Fruit fly (Drosophila melanogaster) whole organism: ENCODE data around the gene CG7650.

Experiments
- CG8478 ChIP-seq: fragments of >200 bp; optimal IDR thresholded peaks from 2 replicates; lab custom pipeline; 2018; ENCODE audit warnings: inconsistent platforms
- Dll ChIP-seq: fragments of >200 bp; optimal IDR thresholded peaks from 2 replicates; lab custom pipeline; 2017
- EcR ChIP-seq, 2 experiments: fragments of >200 bp; optimal IDR thresholded peaks; 2 replicates each; lab custom pipeline; 2017; ENCODE audit warnings: missing biosample characterization in 2 of 2, missing genetic modification characterization in 2 of 2, missing genetic modification reagents in 2 of 2
- pan ChIP-seq: fragments of >200 bp; optimal IDR thresholded peaks from 2 replicates; lab custom pipeline; 2017
- psq ChIP-seq: fragments of >200 bp; optimal IDR thresholded peaks from 2 replicates; lab custom pipeline; 2017
- usp ChIP-seq: fragments of >200 bp; optimal IDR thresholded peaks from 2 replicates; lab custom pipeline; 2017; ENCODE audit warnings: missing biosample characterization, missing genetic modification characterization, mixed read lengths

CG7650 gene

dm6 chr3L:15593399-15593798 lies 16.8 kb downstream of the CG7650 start:
- TF ChIP-seq CG8478 (no peak), usp (GFP tag; lab: Kevin White, UChicago) (no peak), Dll (lab: Kevin White, UChicago) (no peak), EcR (GFP tag; optimal IDR thresholded peaks at IDR 0.05; lab: Kevin White, UChicago) (no peak)

- TF ChIP-seq pan, result no peak
- TF ChIP-seq usp (GFP tag; lab: Kevin White, UChicago), result no peak
- TF ChIP-seq CG8478, result no peak
- no peak for TF ChIP-seq psq (lab: Kevin White, UChicago)
- TF ChIP-seq Dll (lab: Kevin White, UChicago), result no peak
- no peak for TF ChIP-seq EcR (GFP tag; optimal IDR thresholded peaks at IDR 0.05; lab: Kevin White, UChicago)
These were observed 17.5 kb downstream of the CG7650 start for dm6 chr3L:15592536-15593260.

DNA sequence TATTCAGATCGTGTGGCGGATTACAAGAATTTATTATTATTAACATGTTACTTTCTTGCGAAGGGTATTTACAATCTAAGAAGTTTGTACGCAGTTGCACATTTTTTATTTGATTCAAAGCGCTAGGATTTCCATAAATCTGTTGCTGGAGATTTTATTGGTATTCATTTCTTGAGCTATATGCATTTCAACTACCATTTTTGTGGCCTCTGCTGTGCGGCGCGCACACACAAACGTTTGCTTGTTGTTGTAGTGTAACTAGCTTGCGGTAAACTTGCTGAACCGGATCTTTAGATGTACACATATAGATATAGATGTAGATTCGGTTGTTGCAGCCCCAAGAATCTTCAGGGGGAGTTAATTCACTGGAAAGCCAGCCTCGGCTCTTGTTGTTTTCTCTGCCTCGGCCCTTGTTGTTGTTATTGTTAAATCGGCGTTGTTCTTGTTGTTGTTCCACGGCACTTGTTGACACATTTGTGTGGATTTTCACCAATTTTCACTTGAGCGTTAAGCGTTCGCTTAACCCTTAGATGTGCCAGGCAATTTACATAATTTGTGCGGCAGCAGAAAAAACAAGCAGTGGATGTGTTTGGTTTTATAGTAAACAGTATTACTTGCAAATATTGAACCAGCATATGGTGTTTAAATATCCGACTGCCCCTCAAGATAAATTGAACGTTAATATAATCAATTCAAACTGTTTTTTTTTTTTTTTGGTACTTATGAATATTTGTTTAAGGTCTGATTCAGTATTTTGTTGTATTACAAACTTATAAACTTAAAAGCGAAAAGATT lies 19.2 kb downstream of the CG7650 start:
- TF ChIP-seq psq (lab: Kevin White, UChicago) (no peak), Dll (lab: Kevin White, UChicago) (no peak), EcR (GFP tag; optimal IDR thresholded peaks at IDR 0.05; lab: Kevin White, UChicago) (no peak)

DNA sequence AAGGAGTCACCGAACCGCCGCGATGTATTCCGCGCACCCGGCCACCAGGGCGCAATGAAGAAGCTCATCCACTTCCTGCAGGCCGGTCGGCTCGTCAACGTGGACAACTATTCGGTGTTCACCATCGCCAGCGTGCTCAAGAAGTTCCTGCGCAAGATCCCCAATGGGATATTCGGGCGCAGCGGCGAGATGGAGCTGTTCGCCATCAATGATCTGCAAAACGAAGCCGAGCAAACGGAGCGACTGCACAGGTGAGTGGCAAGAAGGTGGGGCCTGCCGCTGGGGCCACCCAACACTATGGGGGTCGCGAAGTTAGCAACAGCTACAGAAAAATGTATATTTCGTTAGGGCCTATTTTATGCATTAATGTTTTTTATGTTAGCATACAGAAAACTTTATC lies 20.4 kb downstream of the CG7650 start:
- TF ChIP-seq Dll (lab: Kevin White, UChicago) (no peak), EcR (GFP tag; optimal IDR thresholded peaks at IDR 0.05; lab: Kevin White, UChicago) (no peak)

dm6 chr3L:15588514-15589138 lies 21.6 kb downstream of the CG7650 start, which contains the start of gene RhoGAP71E:
RhoGAP71E (plus strand) TSS chr3L:15588860.
- no peak for TF ChIP-seq pan

dm6 chr3L:15587445-15588381 lies 22.5 kb downstream of the CG7650 start, which contains the start of gene CG7656:
CG7656 (minus strand) TSS chr3L:15588175.
- TF ChIP-seq Dll (lab: Kevin White, UChicago) (no peak), usp (GFP tag; lab: Kevin White, UChicago) (no peak), pan (no peak), psq (lab: Kevin White, UChicago) (no peak), CG8478 (no peak), EcR (GFP tag; optimal IDR thresholded peaks at IDR 0.05; lab: Kevin White, UChicago) (no peak)

- TF ChIP-seq CG8478 (no peak), Dll (lab: Kevin White, UChicago) (no peak), psq (lab: Kevin White, UChicago) (no peak)
These were observed 26.7 kb downstream of the CG7650 start, which contains the start of gene AIMP2 for dm6 chr3L:15583504-15583903. AIMP2 (plus strand) TSS chr3L:15583638.

DNA sequence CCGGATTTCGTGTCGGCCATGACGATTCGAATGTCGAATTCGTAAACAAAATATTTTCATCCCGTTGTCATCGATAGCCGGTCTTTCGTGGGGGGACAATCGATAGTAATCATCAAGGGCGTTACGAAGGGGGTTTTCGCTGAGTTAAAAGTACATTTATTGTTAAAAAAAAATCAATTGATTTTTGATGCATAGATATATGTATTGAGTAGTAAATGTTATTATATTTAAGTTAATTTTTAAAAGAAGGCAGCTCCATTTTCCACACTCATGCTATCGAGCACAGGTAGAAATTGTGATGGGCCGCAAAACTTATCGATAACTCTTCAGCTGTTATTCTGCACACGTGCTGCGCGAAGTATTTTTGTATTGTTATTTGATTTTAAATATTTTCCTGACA lies 29.7 kb downstream of the CG7650 start, which contains the start of the genes mrn and CG12301:
Gene mrn (minus strand): TSS at position 51 of the 400 bp plus-strand sequence.
Gene CG12301 (plus strand): TSS at position 314 of the 400 bp plus-strand sequence.
- no peak for TF ChIP-seq Dll (lab: Kevin White, UChicago)
- no peak for TF ChIP-seq psq (lab: Kevin White, UChicago)
- TF ChIP-seq CG8478, result no peak
- TF ChIP-seq EcR (GFP tag; optimal IDR thresholded peaks at IDR 0.05; lab: Kevin White, UChicago), result no peak
- TF ChIP-seq pan, result no peak
- TF ChIP-seq usp (GFP tag; lab: Kevin White, UChicago), result no peak

DNA sequence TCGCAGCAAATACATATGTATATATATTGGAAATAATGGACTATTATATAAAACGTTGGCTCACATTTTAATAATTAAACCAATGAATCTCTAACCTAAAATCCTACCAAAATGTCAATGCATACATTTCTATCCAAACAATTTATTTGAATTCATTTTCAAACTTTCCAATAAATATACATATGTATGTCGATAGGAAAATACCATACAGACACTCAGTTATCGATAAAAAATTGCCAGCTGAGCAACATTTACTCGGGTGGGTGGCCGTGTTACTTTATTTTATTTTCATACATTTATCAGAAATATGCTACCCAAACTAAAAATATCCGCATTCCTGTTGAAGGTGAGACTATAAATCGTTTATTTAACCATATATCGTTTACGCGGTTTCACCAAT lies 33.8 kb downstream of the CG7650 start, which contains the start of gene Ufsp2:
Gene Ufsp2 (plus strand): TSS at position 214 of the 400 bp plus-strand sequence.
- TF ChIP-seq Dll (lab: Kevin White, UChicago), result no peak
- TF ChIP-seq usp (GFP tag; lab: Kevin White, UChicago), result no peak
- no peak for TF ChIP-seq CG8478
- no peak for TF ChIP-seq EcR (GFP tag; optimal IDR thresholded peaks at IDR 0.05; lab: Kevin White, UChicago)
- no peak for TF ChIP-seq pan
- TF ChIP-seq psq (lab: Kevin White, UChicago), result no peak

- TF ChIP-seq pan (no peak), usp (GFP tag; lab: Kevin White, UChicago) (no peak), Dll (lab: Kevin White, UChicago) (no peak), EcR (GFP tag; optimal IDR thresholded peaks at IDR 0.05; lab: Kevin White, UChicago) (no peak), CG8478 (no peak)
These were observed 39.6 kb downstream of the CG7650 start for dm6 chr3L:15570571-15570970.

dm6 chr3L:15568748-15569147 lies 41.4 kb downstream of the CG7650 start:
- TF ChIP-seq psq (lab: Kevin White, UChicago), result no peak
- no peak for TF ChIP-seq pan
- no peak for TF ChIP-seq EcR (GFP tag; optimal IDR thresholded peaks at IDR 0.05; lab: Kevin White, UChicago)
- no peak for TF ChIP-seq Dll (lab: Kevin White, UChicago)
- TF ChIP-seq usp (GFP tag; lab: Kevin White, UChicago), result no peak
- TF ChIP-seq CG8478, result no peak
